Worm (Caenorhabditis elegans) whole organism, L4 larva: ENCODE data around the gene srx-119.
A peak's percentile ranks its signal among the peaks of the same experiment; 100 is the strongest.

Experiments used
- F44E2.7 ChIP-seq: fragments of 200-800 bp; sonication (Bioruptor generic); IDR thresholded peaks from 2 replicates; pipeline ENCODE4 v2.1.2; 2022; ENCODE audit warnings: missing genetic modification characterization, missing compliant biosample characterization
- T20F7.1 ChIP-seq: fragments of 200-800 bp; sonication (Bioruptor generic); optimal IDR thresholded peaks from 2 replicates; lab custom pipeline; 2018; ENCODE audit warnings: mild to moderate bottlenecking, missing genetic modification characterization, missing compliant biosample characterization
- T26A8.4 ChIP-seq: fragments of 200-800 bp; sonication (Bioruptor generic); IDR thresholded peaks from 2 replicates; pipeline ENCODE4 v1.3.6; 2022; ENCODE audit warnings: missing genetic modification characterization, missing compliant biosample characterization
- Y75B8A.6 ChIP-seq: fragments of 200-800 bp; sonication (Bioruptor generic); IDR thresholded peaks from 2 replicates; pipeline ENCODE4 v1.3.6; 2022; ENCODE audit warnings: missing genetic modification reagents, missing genetic modification characterization, missing compliant biosample characterization
- ZK546.5 ChIP-seq, 2 experiments: sonication (generic microtip); optimal IDR thresholded peaks; 2 replicates each; lab custom pipeline; 2017; ENCODE audit warnings: missing biosample characterization in 2 of 2, missing genetic modification characterization in 2 of 2
- aha-1 ChIP-seq: fragments of 150-350 bp; peaks from one replicate; lab custom pipeline; 2014; ENCODE audit warnings: missing biosample characterization, missing genetic modification characterization
- ama-1 ChIP-seq: fragments of 150-350 bp; optimal IDR thresholded peaks from 2 replicates; lab custom pipeline; 2014; ENCODE audit warnings: inconsistent platforms, mixed read lengths
- attf-4 ChIP-seq: sonication (generic microtip); optimal IDR thresholded peaks from 3 replicates; lab custom pipeline; 2017; ENCODE audit warnings: missing biosample characterization, missing genetic modification characterization
- ceh-44 ChIP-seq: fragments of 200-800 bp; sonication (Bioruptor generic); IDR thresholded peaks from 2 replicates; pipeline ENCODE4 v1.3.6; 2022; ENCODE audit warnings: missing genetic modification reagents, missing genetic modification characterization, missing compliant biosample characterization
- ceh-82 ChIP-seq: sonication (generic microtip); optimal IDR thresholded peaks from 2 replicates; lab custom pipeline; 2017; ENCODE audit warnings: missing biosample characterization, missing genetic modification characterization
- ces-1 ChIP-seq: fragments of 150-350 bp; sonication (generic microtip); optimal IDR thresholded peaks from 4 replicates; lab custom pipeline; 2014; ENCODE audit warnings: missing biosample characterization, missing genetic modification reagents, missing genetic modification characterization
- daf-16 ChIP-seq, 3 experiments: sonication (generic microtip); optimal IDR thresholded peaks; 2 replicates each; lab custom pipeline; 2016 to 2017; ENCODE audit warnings: missing genetic modification characterization in 3 of 3, missing genetic modification reagents in 3 of 3, mild to moderate bottlenecking in 2 of 3, missing compliant biosample characterization in 2 of 3, missing biosample characterization in 1 of 3, moderate library complexity in 1 of 3
- daf-8 ChIP-seq: fragments of 200-800 bp; sonication (Bioruptor generic); IDR thresholded peaks from 2 replicates; pipeline ENCODE4 v1.3.6; 2022; ENCODE audit warnings: missing genetic modification characterization, missing compliant biosample characterization
- dmd-9 ChIP-seq: fragments of 200-800 bp; sonication (Bioruptor generic); IDR thresholded peaks from 2 replicates; pipeline ENCODE4 v1.3.6; 2022; ENCODE audit warnings: missing genetic modification reagents, missing genetic modification characterization, missing compliant biosample characterization
- dpl-1 ChIP-seq: fragments of 150-350 bp; optimal IDR thresholded peaks from 2 replicates; lab custom pipeline; 2014; ENCODE audit warnings: missing biosample characterization, missing genetic modification reagents, missing genetic modification characterization
- duxl-1 ChIP-seq: sonication (generic microtip); optimal IDR thresholded peaks from 2 replicates; lab custom pipeline; 2016; ENCODE audit warnings: mild to moderate bottlenecking, missing genetic modification characterization, moderate library complexity, missing compliant biosample characterization; ENCODE audit not compliant: poor library complexity
- dve-1 ChIP-seq: sonication (generic microtip); optimal IDR thresholded peaks from 2 replicates; lab custom pipeline; 2017; ENCODE audit warnings: antibody characterized with exemption, mild to moderate bottlenecking, missing genetic modification characterization, missing compliant biosample characterization; ENCODE audit not compliant: insufficient read depth
- egl-43 ChIP-seq: fragments of 200-800 bp; sonication (Bioruptor generic); IDR thresholded peaks from 2 replicates; pipeline ENCODE4 v1.3.6; 2022; ENCODE audit warnings: missing genetic modification reagents, missing genetic modification characterization, missing compliant biosample characterization
- fos-1 ChIP-seq: fragments of 150-350 bp; optimal IDR thresholded peaks from 2 replicates; lab custom pipeline; 2014; ENCODE audit warnings: missing biosample characterization, missing genetic modification characterization
- gei-8 ChIP-seq: fragments of 200-800 bp; sonication (Bioruptor generic); optimal IDR thresholded peaks from 2 replicates; lab custom pipeline; 2018; ENCODE audit warnings: mild to moderate bottlenecking, missing genetic modification characterization, missing compliant biosample characterization
- hif-1 ChIP-seq, 2 experiments: sonication (generic microtip); optimal IDR thresholded peaks; 2 replicates each; lab custom pipeline; 2016 to 2017; ENCODE audit warnings: missing compliant biosample characterization in 2 of 2, missing genetic modification characterization in 2 of 2, missing genetic modification reagents in 2 of 2, missing genotype in 2 of 2, mild to moderate bottlenecking in 1 of 2
- hlh-30 ChIP-seq: sonication (generic microtip); optimal IDR thresholded peaks from 2 replicates; lab custom pipeline; 2017; ENCODE audit warnings: antibody characterized with exemption, mild to moderate bottlenecking, missing genetic modification characterization, missing compliant biosample characterization; ENCODE audit not compliant: insufficient read depth
- hmg-1.1 ChIP-seq: fragments of 200-800 bp; sonication (Bioruptor generic); IDR thresholded peaks from 2 replicates; pipeline ENCODE4 v1.3.6; 2022; ENCODE audit warnings: missing genetic modification reagents, missing genetic modification characterization, missing compliant biosample characterization
- jun-1 ChIP-seq: fragments of 150-350 bp; optimal IDR thresholded peaks from 2 replicates; lab custom pipeline; 2014; ENCODE audit warnings: missing biosample characterization, missing genetic modification reagents, missing genetic modification characterization
- lim-7 ChIP-seq: fragments of 200-800 bp; sonication (Bioruptor generic); IDR thresholded peaks from 2 replicates; pipeline ENCODE4 v1.3.6; 2022; ENCODE audit warnings: missing genetic modification characterization, missing compliant biosample characterization
- lin-13 ChIP-seq: fragments of 150-350 bp; optimal IDR thresholded peaks from 2 replicates; lab custom pipeline; 2014; ENCODE audit warnings: missing biosample characterization, missing genetic modification reagents, missing genetic modification characterization
- lin-29 ChIP-seq: fragments of 200-800 bp; sonication (Bioruptor generic); IDR thresholded peaks from 2 replicates; pipeline ENCODE4 v1.3.6; 2022; ENCODE audit warnings: missing genetic modification reagents, missing genetic modification characterization, missing compliant biosample characterization
- lin-38 ChIP-seq: fragments of 200-800 bp; sonication (Bioruptor generic); IDR thresholded peaks from 2 replicates; pipeline ENCODE4 v1.3.6; 2022; ENCODE audit warnings: missing genetic modification reagents, missing genetic modification characterization, missing compliant biosample characterization
- madf-5 ChIP-seq, 2 experiments: fragments of 200-800 bp; sonication (Bioruptor generic); IDR thresholded peaks; 2 replicates each; pipeline ENCODE4 v1.3.6; 2022; ENCODE audit warnings: missing compliant biosample characterization in 2 of 2, missing genetic modification characterization in 2 of 2
- mdt-29 ChIP-seq: fragments of 200-800 bp; sonication (Bioruptor generic); IDR thresholded peaks from 2 replicates; pipeline ENCODE4 v1.3.6; 2022; ENCODE audit warnings: missing genetic modification reagents, missing genetic modification characterization, missing compliant biosample characterization
- mep-1 ChIP-seq: fragments of 150-350 bp; sonication (generic microtip); optimal IDR thresholded peaks from 3 replicates; lab custom pipeline; 2014; ENCODE audit warnings: missing biosample characterization, missing genetic modification characterization
- mes-2 ChIP-seq: sonication (generic microtip); optimal IDR thresholded peaks from 2 replicates; lab custom pipeline; 2016; ENCODE audit warnings: missing genotype, mild to moderate bottlenecking, missing genetic modification characterization, missing compliant biosample characterization; ENCODE audit not compliant: poor library complexity, severe bottlenecking
- mxl-2 ChIP-seq: fragments of 200-800 bp; sonication (Bioruptor generic); conservative IDR thresholded peaks from 2 replicates; pipeline ENCODE4 v1.3.6; 2022; ENCODE audit warnings: missing genetic modification reagents, missing genetic modification characterization, missing compliant biosample characterization
- nhr-10 ChIP-seq: fragments of 150-350 bp; optimal IDR thresholded peaks from 2 replicates; lab custom pipeline; 2014; ENCODE audit warnings: missing biosample characterization, missing genetic modification characterization
- nhr-102 ChIP-seq: sonication (generic microtip); optimal IDR thresholded peaks from 2 replicates; lab custom pipeline; 2016; ENCODE audit warnings: mild to moderate bottlenecking, missing genetic modification characterization, moderate library complexity, missing compliant biosample characterization
- nhr-237 ChIP-seq: sonication (generic microtip); optimal IDR thresholded peaks from 2 replicates; lab custom pipeline; 2017; ENCODE audit warnings: missing biosample characterization, missing genetic modification characterization
- nhr-25 ChIP-seq: sonication (generic microtip); optimal IDR thresholded peaks from 2 replicates; lab custom pipeline; 2017; ENCODE audit warnings: missing genetic modification characterization, mild to moderate bottlenecking, missing compliant biosample characterization, antibody characterized with exemption, moderate library complexity, borderline replicate concordance; ENCODE audit not compliant: insufficient read depth
- nhr-28 ChIP-seq: fragments of 150-350 bp; optimal IDR thresholded peaks from 2 replicates; lab custom pipeline; 2014; ENCODE audit warnings: missing biosample characterization, missing genetic modification characterization
- nhr-41 ChIP-seq: fragments of 200-800 bp; sonication (Bioruptor generic); IDR thresholded peaks from 2 replicates; pipeline ENCODE4 v1.3.6; 2022; ENCODE audit warnings: missing genetic modification reagents, missing genetic modification characterization, missing compliant biosample characterization
- nhr-42 ChIP-seq: fragments of 200-800 bp; sonication (Bioruptor generic); IDR thresholded peaks from 2 replicates; pipeline ENCODE4 v1.3.6; 2022; ENCODE audit warnings: missing genetic modification characterization, missing compliant biosample characterization
- nhr-48 ChIP-seq: sonication (generic microtip); optimal IDR thresholded peaks from 2 replicates; lab custom pipeline; 2016; ENCODE audit warnings: mild to moderate bottlenecking, missing genetic modification characterization, missing compliant biosample characterization
- pqm-1 ChIP-seq: sonication (generic microtip); optimal IDR thresholded peaks from 2 replicates; lab custom pipeline; 2017; ENCODE audit warnings: missing biosample characterization, missing genetic modification characterization
- snpc-4 ChIP-seq: fragments of 150-350 bp; optimal IDR thresholded peaks from 2 replicates; lab custom pipeline; 2014; ENCODE audit warnings: missing biosample characterization, missing genetic modification characterization
- spr-1 ChIP-seq: sonication (generic microtip); optimal IDR thresholded peaks from 2 replicates; lab custom pipeline; 2016; ENCODE audit warnings: mild to moderate bottlenecking, missing genetic modification characterization, missing compliant biosample characterization
- tra-1 ChIP-seq: fragments of 200-800 bp; sonication (Bioruptor generic); IDR thresholded peaks from 2 replicates; pipeline ENCODE4 v1.3.6; 2022; ENCODE audit warnings: missing genetic modification reagents, missing genetic modification characterization, missing compliant biosample characterization
- unc-62 ChIP-seq, 3 experiments: fragments of 150-350 bp in 1 of 3; sonication (generic microtip); optimal IDR thresholded peaks in 2 of 3; peaks in 1 of 3; 1 replicate in 1 of 3; 2 replicates in 2 of 3; lab custom pipeline; 2014 to 2017; ENCODE audit warnings: missing biosample characterization in 3 of 3, missing genetic modification characterization in 3 of 3, missing genetic modification reagents in 3 of 3, missing genotype in 1 of 3
- vab-7 ChIP-seq: fragments of 200-800 bp; sonication (Bioruptor generic); IDR thresholded peaks from 2 replicates; pipeline ENCODE4 v1.3.6; 2022; ENCODE audit warnings: missing genetic modification reagents, missing genetic modification characterization, missing compliant biosample characterization
- zfp-3 ChIP-seq: fragments of 200-800 bp; sonication (Bioruptor generic); conservative IDR thresholded peaks from 2 replicates; pipeline ENCODE4 v1.3.6; 2022; ENCODE audit warnings: missing genetic modification reagents, missing genetic modification characterization, missing compliant biosample characterization
- zip-11 ChIP-seq: fragments of 200-800 bp; sonication (Bioruptor generic); IDR thresholded peaks from 2 replicates; pipeline ENCODE4 v1.3.6; 2022; ENCODE audit warnings: missing genetic modification characterization, missing compliant biosample characterization

The srx-119 gene

ce11 chrII:12518809-12519344 lies 9.2 kb upstream of the srx-119 start, which contains the start of gene srh-70 (continued):
- TF ChIP-seq nhr-102 (tag; lab: Kevin White, UChicago) (peak; percentile 85), madf-5 (GFP tag; IDR thresholded peaks at IDR 0.05; lab: Robert Waterston, UW) (no peak), nhr-28 (tag; lab: Kevin White, UChicago) (peak; percentile 79), lin-13 (GFP tag; lab: Kevin White, UChicago) (no peak), daf-16 (GFP tag; optimal IDR thresholded peaks at IDR 0.05; lab: Kevin White, UChicago) (peak in 1 of 2 experiments; percentile 35), daf-16 (tag; optimal IDR thresholded peaks at IDR 0.05; lab: Kevin White, UChicago) (peak; percentile 81), T20F7.1 (GFP tag; lab: Kevin White, UChicago) (peak; percentile 71), ceh-44 (GFP tag; lab: Robert Waterston, UW) (no peak), lin-38 (GFP tag; lab: Robert Waterston, UW) (0 out of 2 replicates have a peak, but pooled peaks have one; percentile 50), zfp-3 (GFP tag; lab: Robert Waterston, UW) (0 out of 2 replicates have a peak, but pooled peaks have one; percentile 20), fos-1 (tag; lab: Kevin White, UChicago) (peak; percentile 15), spr-1 (tag; lab: Kevin White, UChicago) (peak; percentile 36), mep-1 (no peak), Y75B8A.6 (GFP tag; lab: Robert Waterston, UW) (peak; percentile 87; the same call in 1 of the 2 replicates), dpl-1 (GFP tag; lab: Kevin White, UChicago) (no peak), mes-2 (tag; lab: Kevin White, UChicago) (peak; percentile 40), hmg-1.1 (no peak), F44E2.7 (GFP tag; lab: Robert Waterston, UW) (no peak), egl-43 (GFP tag; lab: Robert Waterston, UW) (0 out of 2 replicates have a peak, but pooled peaks have one; percentile 46), gei-8 (GFP tag; lab: Kevin White, UChicago) (no peak), nhr-48 (tag; lab: Kevin White, UChicago) (peak; percentile 65), attf-4 (tag; lab: Kevin White, UChicago) (no peak), lim-7 (GFP tag; lab: Robert Waterston, UW) (0 out of 2 replicates have a peak, but pooled peaks have one; percentile 26), aha-1 (tag; lab: Kevin White, UChicago) (peak; percentile 74), ZK546.5 (tag; optimal IDR thresholded peaks at IDR 0.05; lab: Kevin White, UChicago) (no peak), T26A8.4 (peak; percentile 64), lin-29 (GFP tag; lab: Robert Waterston, UW) (no peak), snpc-4 (no peak), duxl-1 (tag; lab: Kevin White, UChicago) (no peak), vab-7 (no peak), nhr-237 (tag; lab: Kevin White, UChicago) (no peak), jun-1 (tag; lab: Kevin White, UChicago) (peak; percentile 2), zip-11 (GFP tag; lab: Robert Waterston, UW) (no peak), unc-62 (GFP tag; optimal IDR thresholded peaks at IDR 0.05 in 1 of 2; lab: Kevin White, UChicago) (peak; percentile 69 to 97), unc-62 (tag; optimal IDR thresholded peaks at IDR 0.05; lab: Kevin White, UChicago) (no peak), tra-1 (GFP tag; lab: Robert Waterston, UW) (peak; percentile 91), ama-1 (lab: Kevin White, UChicago) (peak; percentile 74), hlh-30 (tag; lab: Kevin White, UChicago) (peak; percentile 55), mdt-29 (GFP tag; lab: Robert Waterston, UW) (peak; percentile 97), ces-1 (GFP tag; lab: Kevin White, UChicago) (no peak), mxl-2 (GFP tag; lab: Robert Waterston, UW) (peak; percentile 70), nhr-25 (tag; lab: Kevin White, UChicago) (no peak), dmd-9 (GFP tag; lab: Robert Waterston, UW) (no peak), nhr-41 (GFP tag; lab: Robert Waterston, UW) (no peak), nhr-42 (GFP tag; lab: Robert Waterston, UW) (no peak), ceh-82 (tag; lab: Kevin White, UChicago) (no peak), daf-8 (GFP tag; lab: Robert Waterston, UW) (no peak), pqm-1 (tag; lab: Kevin White, UChicago) (peak; percentile 94), nhr-10 (no peak), hif-1 (tag; optimal IDR thresholded peaks at IDR 0.05; lab: Kevin White, UChicago) (peak; percentile 31 to 36), dve-1 (tag; lab: Kevin White, UChicago) (peak; percentile 95)
